Worm (Caenorhabditis elegans) whole organism, L3 larva: ENCODE measurements around the gene ZK892.3.

Source experiments
- ZK546.5 ChIP-seq: sonication (generic microtip); optimal IDR thresholded peaks from 2 replicates; lab custom pipeline; 2017; ENCODE audit warnings: missing biosample characterization, missing genetic modification characterization
- ama-1 ChIP-seq: fragments of 150-350 bp; optimal IDR thresholded peaks from 2 replicates; lab custom pipeline; 2018
- ceh-16 ChIP-seq: sonication (generic microtip); optimal IDR thresholded peaks from 2 replicates; lab custom pipeline; 2017; ENCODE audit warnings: missing biosample characterization, missing genetic modification characterization
- ceh-9 ChIP-seq: sonication (generic microtip); optimal IDR thresholded peaks from 2 replicates; lab custom pipeline; 2018; ENCODE audit warnings: missing biosample characterization, missing genetic modification characterization
- daf-12 ChIP-seq: fragments of 150-350 bp; optimal IDR thresholded peaks from 2 replicates; lab custom pipeline; 2014; ENCODE audit warnings: missing biosample characterization, missing genetic modification reagents, missing genetic modification characterization
- egl-27 ChIP-seq: sonication (generic microtip); optimal IDR thresholded peaks from 4 replicates; lab custom pipeline; 2017; ENCODE audit warnings: missing biosample characterization, missing genetic modification reagents, missing genetic modification characterization
- egl-5 ChIP-seq: fragments of 150-350 bp; optimal IDR thresholded peaks from 2 replicates; lab custom pipeline; 2017; ENCODE audit warnings: missing biosample characterization, missing genetic modification reagents, missing genetic modification characterization, inconsistent platforms
- elt-1 ChIP-seq: fragments of 150-350 bp; optimal IDR thresholded peaks from 2 replicates; lab custom pipeline; 2014; ENCODE audit warnings: missing biosample characterization, missing genetic modification characterization
- eor-1 ChIP-seq, 2 experiments: fragments of 150-350 bp; optimal IDR thresholded peaks; 2 replicates each; lab custom pipeline; 2014 to 2018; ENCODE audit warnings: missing biosample characterization in 2 of 2, missing genetic modification characterization in 2 of 2
- fkh-10 ChIP-seq: sonication (generic microtip); optimal IDR thresholded peaks from 2 replicates; lab custom pipeline; 2017; ENCODE audit warnings: missing biosample characterization, missing genetic modification reagents, missing genetic modification characterization
- fkh-2 ChIP-seq: fragments of 150-350 bp; optimal IDR thresholded peaks from 2 replicates; lab custom pipeline; 2014; ENCODE audit warnings: missing biosample characterization, missing genetic modification reagents, missing genetic modification characterization
- fos-1 ChIP-seq: fragments of 150-350 bp; optimal IDR thresholded peaks from 2 replicates; lab custom pipeline; 2014; ENCODE audit warnings: missing biosample characterization, missing genetic modification characterization
- hmg-11 ChIP-seq: sonication (generic microtip); optimal IDR thresholded peaks from 2 replicates; lab custom pipeline; 2016; ENCODE audit warnings: missing genetic modification characterization, missing compliant biosample characterization
- jun-1 ChIP-seq: fragments of 150-350 bp; optimal IDR thresholded peaks from 2 replicates; lab custom pipeline; 2014; ENCODE audit warnings: missing biosample characterization, missing genetic modification reagents, missing genetic modification characterization
- lin-15B ChIP-seq: fragments of 150-350 bp; optimal IDR thresholded peaks from 2 replicates; lab custom pipeline; 2014; ENCODE audit warnings: missing biosample characterization, missing genetic modification characterization
- lin-39 ChIP-seq: fragments of 150-350 bp; optimal IDR thresholded peaks from 2 replicates; lab custom pipeline; 2018; ENCODE audit warnings: missing biosample characterization, missing genetic modification reagents, missing genetic modification characterization
- lsy-12 ChIP-seq: sonication (generic microtip); optimal IDR thresholded peaks from 2 replicates; lab custom pipeline; 2016; ENCODE audit warnings: mild to moderate bottlenecking, missing genetic modification characterization, missing compliant biosample characterization
- mml-1 ChIP-seq: fragments of 150-350 bp; sonication (generic microtip); optimal IDR thresholded peaks from 3 replicates; lab custom pipeline; 2014; ENCODE audit warnings: missing biosample characterization, missing genetic modification characterization
- nfya-1 ChIP-seq: sonication (generic microtip); optimal IDR thresholded peaks from 2 replicates; lab custom pipeline; 2017; ENCODE audit warnings: missing genetic modification characterization, mild to moderate bottlenecking, missing compliant biosample characterization, antibody characterized with exemption, moderate library complexity; ENCODE audit not compliant: insufficient read depth
- nhr-11 ChIP-seq: fragments of 150-350 bp; optimal IDR thresholded peaks from 2 replicates; lab custom pipeline; 2014; ENCODE audit warnings: missing biosample characterization, missing genetic modification characterization
- nhr-12 ChIP-seq: fragments of 150-350 bp; optimal IDR thresholded peaks from 2 replicates; lab custom pipeline; 2014; ENCODE audit warnings: missing biosample characterization, missing genetic modification characterization
- nhr-23 ChIP-seq: fragments of 150-350 bp; optimal IDR thresholded peaks from 2 replicates; lab custom pipeline; 2014; ENCODE audit warnings: missing biosample characterization, missing genetic modification reagents, missing genetic modification characterization
- nhr-25 ChIP-seq: sonication (generic microtip); optimal IDR thresholded peaks from 2 replicates; lab custom pipeline; 2017; ENCODE audit warnings: missing biosample characterization, missing genetic modification characterization
- nhr-28 ChIP-seq: fragments of 150-350 bp; optimal IDR thresholded peaks from 2 replicates; lab custom pipeline; 2014; ENCODE audit warnings: missing biosample characterization, missing genetic modification characterization
- nhr-43 ChIP-seq: sonication (generic microtip); optimal IDR thresholded peaks from 2 replicates; lab custom pipeline; 2016; ENCODE audit warnings: mild to moderate bottlenecking, missing genetic modification characterization, missing compliant biosample characterization; ENCODE audit not compliant: poor library complexity, severe bottlenecking
- nhr-76 ChIP-seq: fragments of 150-350 bp; sonication (generic microtip); optimal IDR thresholded peaks from 5 replicates; lab custom pipeline; 2014; ENCODE audit warnings: missing biosample characterization, missing genetic modification characterization
- nhr-77 ChIP-seq: fragments of 150-350 bp; optimal IDR thresholded peaks from 2 replicates; lab custom pipeline; 2014; ENCODE audit warnings: missing biosample characterization, missing genetic modification characterization
- pha-4 ChIP-seq: fragments of 150-350 bp; optimal IDR thresholded peaks from 2 replicates; lab custom pipeline; 2014; ENCODE audit warnings: missing biosample characterization, missing genetic modification reagents, missing genetic modification characterization
- snpc-4 ChIP-seq: fragments of 150-350 bp; optimal IDR thresholded peaks from 2 replicates; lab custom pipeline; 2014; ENCODE audit warnings: missing biosample characterization, missing genetic modification characterization
- tbx-2 ChIP-seq: sonication (generic microtip); optimal IDR thresholded peaks from 2 replicates; lab custom pipeline; 2016; ENCODE audit warnings: mild to moderate bottlenecking, missing genetic modification characterization, missing compliant biosample characterization
- unc-39 ChIP-seq: sonication (generic microtip); optimal IDR thresholded peaks from 4 replicates; lab custom pipeline; 2017; ENCODE audit warnings: missing biosample characterization, missing genetic modification characterization
- unc-62 ChIP-seq: fragments of 150-350 bp; sonication (generic microtip); optimal IDR thresholded peaks from 4 replicates; lab custom pipeline; 2014; ENCODE audit warnings: missing biosample characterization, missing genetic modification reagents, missing genetic modification characterization
- zag-1 ChIP-seq: fragments of 150-350 bp; optimal IDR thresholded peaks from 2 replicates; lab custom pipeline; 2014; ENCODE audit warnings: missing biosample characterization, missing genetic modification characterization
- ztf-11 ChIP-seq: fragments of 150-350 bp; optimal IDR thresholded peaks from 2 replicates; lab custom pipeline; 2014; ENCODE audit warnings: missing biosample characterization, missing genetic modification characterization
- ztf-4 ChIP-seq: fragments of 150-350 bp; optimal IDR thresholded peaks from 2 replicates; lab custom pipeline; 2014; ENCODE audit warnings: missing biosample characterization, missing genetic modification characterization

The ZK892.3 gene

ce11 chrII:9984866-9985336 is 16.7 kb upstream of the ZK892.3 start:
- TF ChIP-seq fos-1 (tag; lab: Kevin White, UChicago) (no peak), egl-5 (peak; percentile 44), zag-1 (tag; lab: Kevin White, UChicago) (peak; percentile 28), hmg-11 (tag; lab: Kevin White, UChicago) (peak; percentile 24), nhr-76 (tag; lab: Kevin White, UChicago) (no peak), tbx-2 (peak; percentile 22), nhr-11 (tag; lab: Kevin White, UChicago) (peak; percentile 77), lin-39 (tag; lab: Kevin White, UChicago) (peak; percentile 11), nfya-1 (tag; lab: Kevin White, UChicago) (peak; percentile 60), fkh-10 (GFP tag; lab: Kevin White, UChicago) (peak; percentile 27), snpc-4 (tag; lab: Kevin White, UChicago) (peak; percentile 10), daf-12 (no peak), elt-1 (tag; lab: Kevin White, UChicago) (peak; percentile 45), lin-15B (peak; percentile 56), pha-4 (tag; lab: Kevin White, UChicago) (peak; percentile 81), unc-62 (GFP tag; lab: Kevin White, UChicago) (peak; percentile 74)

DNA sequence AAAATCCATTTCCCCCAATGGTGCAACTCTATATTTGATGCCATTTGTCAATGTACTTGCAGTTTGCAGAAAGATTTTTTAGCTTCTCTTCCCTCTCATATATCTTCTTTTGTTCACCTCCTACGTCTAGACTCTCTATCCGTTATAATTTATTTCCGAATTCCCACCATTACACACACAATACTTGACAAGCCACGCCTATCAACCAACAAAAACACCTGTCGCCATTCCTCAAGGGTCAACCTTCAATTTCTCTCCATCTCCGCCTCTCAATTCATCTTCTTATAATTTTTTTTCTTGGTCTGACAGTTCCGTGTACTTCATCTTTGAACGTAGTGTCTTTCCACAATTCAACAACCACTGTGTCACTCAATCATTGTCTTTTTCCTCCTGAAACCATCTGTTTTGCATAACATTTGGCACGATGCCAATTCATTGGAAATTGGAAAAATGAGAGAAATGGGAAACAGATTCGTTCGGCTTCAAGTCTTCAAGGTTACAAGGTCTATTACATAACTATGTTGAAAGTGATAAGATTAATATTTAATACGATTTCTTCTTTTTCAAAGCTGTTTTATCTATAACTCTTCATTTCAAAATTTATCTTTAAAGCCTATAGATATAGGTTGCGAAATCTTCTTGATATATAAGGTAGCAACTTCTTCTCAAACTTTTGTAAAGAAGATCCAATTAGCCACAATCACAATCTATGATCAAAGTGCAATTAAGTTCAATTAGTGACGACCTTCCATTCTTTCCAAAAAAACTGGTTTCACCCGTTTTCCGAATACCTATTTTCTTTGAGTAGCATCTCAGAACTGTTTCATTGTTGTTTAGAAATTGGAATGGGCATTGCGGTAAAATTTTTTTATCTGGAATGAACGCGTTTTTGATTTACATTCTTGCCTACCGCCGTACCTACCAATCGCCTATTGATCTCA is 14.7 kb upstream of the ZK892.3 start:
- TF ChIP-seq nhr-11 (tag; lab: Kevin White, UChicago) (peak; percentile 25), lin-15B (no peak), nhr-25 (peak; percentile 8)

ce11 chrII:9988620-9989019 is 13.0 kb upstream of the ZK892.3 start:
- TF ChIP-seq pha-4 (tag; lab: Kevin White, UChicago) (no peak), ztf-4 (no peak), tbx-2 (no peak), nhr-77 (tag; lab: Kevin White, UChicago) (no peak), nhr-12 (no peak), ztf-11 (no peak), nhr-43 (tag; lab: Kevin White, UChicago) (no peak), jun-1 (no peak), egl-27 (tag; lab: Kevin White, UChicago) (no peak), lin-15B (no peak), unc-39 (no peak), nhr-23 (tag; lab: Kevin White, UChicago) (no peak), fkh-10 (GFP tag; lab: Kevin White, UChicago) (no peak), lin-39 (tag; lab: Kevin White, UChicago) (no peak), nhr-28 (tag; lab: Kevin White, UChicago) (no peak), ceh-16 (no peak), ceh-9 (tag; lab: Kevin White, UChicago) (no peak)

DNA sequence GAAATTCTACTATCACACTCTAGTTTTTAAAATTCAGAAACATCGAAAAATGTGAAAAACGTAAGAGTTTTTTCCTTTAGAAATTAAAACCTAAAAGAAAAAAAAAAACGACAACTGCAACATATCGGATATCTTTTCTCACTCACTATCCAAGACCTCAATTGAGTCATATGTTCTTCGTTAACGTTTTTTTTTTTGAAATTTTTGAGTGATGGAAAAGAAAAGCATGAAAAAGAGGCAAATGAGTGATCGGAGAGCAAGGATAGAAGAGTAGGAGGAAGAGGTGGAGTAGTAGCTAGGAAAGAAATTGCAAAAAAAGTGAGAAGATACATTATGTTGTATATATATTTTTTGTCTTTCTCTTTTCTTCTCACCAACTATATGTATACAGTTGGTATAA is 12.1 kb upstream of the ZK892.3 start:
- TF ChIP-seq ama-1 (no peak), ceh-9 (tag; lab: Kevin White, UChicago) (no peak), ztf-4 (no peak), nhr-11 (tag; lab: Kevin White, UChicago) (no peak), nhr-77 (tag; lab: Kevin White, UChicago) (no peak), mml-1 (tag; lab: Kevin White, UChicago) (no peak), eor-1 (tag; optimal IDR thresholded peaks at IDR 0.05; lab: Kevin White, UChicago) (no peak)

- TF ChIP-seq pha-4 (tag; lab: Kevin White, UChicago), result no peak
- no peak for TF ChIP-seq hmg-11 (tag; lab: Kevin White, UChicago)
- no peak for TF ChIP-seq lsy-12 (tag; lab: Kevin White, UChicago)
- TF ChIP-seq fkh-2 (tag; lab: Kevin White, UChicago), result no peak
- TF ChIP-seq tbx-2, result no peak
- TF ChIP-seq ZK546.5 (tag; lab: Kevin White, UChicago), result no peak
- TF ChIP-seq, all 47 proteins: peak for 0
Observed at ce11 chrII:9990812-9991211, 10.8 kb upstream of the ZK892.3 start, which contains the start of gene lec-3. Gene lec-3 (plus strand): TSS chrII:9991112.
